Worm (Caenorhabditis elegans): ENCODE data around the gene C48D1.5.

C48D1.5 gene

ce11 chrIV:13247780-13248179 is 26.0 kb downstream of the C48D1.5 start:
- TF ChIP-seq F13C5.2 (tag; optimal IDR thresholded peaks at IDR 0.05) (no peak), sea-1 (GFP tag; conservative IDR thresholded peaks at IDR 0.05) (no peak), scrt-1 (GFP tag; IDR thresholded peaks at IDR 0.05) (no peak), ama-1 (optimal IDR thresholded peaks at IDR 0.05) (no peak), flt-1 (GFP tag; IDR thresholded peaks at IDR 0.05) (no peak), hmbx-1 (tag; optimal IDR thresholded peaks at IDR 0.05) (no peak), tbx-37 (GFP tag; conservative IDR thresholded peaks at IDR 0.05) (no peak), hmg-4 (GFP tag; optimal IDR thresholded peaks at IDR 0.05) (no peak), ets-7 (tag; optimal IDR thresholded peaks at IDR 0.05) (no peak), pes-1 (GFP tag; IDR thresholded peaks at IDR 0.05) (no peak), tra-4 (tag; optimal IDR thresholded peaks at IDR 0.05) (no peak), ceh-36 (tag; optimal IDR thresholded peaks at IDR 0.05) (no peak), B0310.2 (tag; optimal IDR thresholded peaks at IDR 0.05) (no peak), aly-1 (tag; optimal IDR thresholded peaks at IDR 0.05) (no peak), tbx-11 (GFP tag; IDR thresholded peaks at IDR 0.05) (no peak), ceh-13 (GFP tag; optimal IDR thresholded peaks at IDR 0.05) (no peak), hnd-1 (tag; optimal IDR thresholded peaks at IDR 0.05) (no peak)

ce11 chrIV:13250243-13250642 is 28.5 kb downstream of the C48D1.5 start:
- TF ChIP-seq ceh-13 (GFP tag; optimal IDR thresholded peaks at IDR 0.05) = no peak
- no peak for TF ChIP-seq ama-1 (optimal IDR thresholded peaks at IDR 0.05)
- TF ChIP-seq tra-4 (tag; optimal IDR thresholded peaks at IDR 0.05) = no peak
- no peak for TF ChIP-seq ceh-36 (tag; optimal IDR thresholded peaks at IDR 0.05)
- no peak for TF ChIP-seq ets-7 (tag; optimal IDR thresholded peaks at IDR 0.05)
- no peak for TF ChIP-seq hmg-4 (GFP tag; optimal IDR thresholded peaks at IDR 0.05)
- TF ChIP-seq pes-1 (GFP tag; IDR thresholded peaks at IDR 0.05) = no peak
- no peak for TF ChIP-seq scrt-1 (GFP tag; IDR thresholded peaks at IDR 0.05)
- no peak for TF ChIP-seq F13C5.2 (tag; optimal IDR thresholded peaks at IDR 0.05)
- no peak for TF ChIP-seq aly-1 (tag; optimal IDR thresholded peaks at IDR 0.05)

ce11 chrIV:13252211-13252610 is 30.5 kb downstream of the C48D1.5 start, which contains the start of gene ttr-51:
ttr-51 (minus strand) TSS chrIV:13252311.
- no peak for TF ChIP-seq ceh-13 (GFP tag; optimal IDR thresholded peaks at IDR 0.05)
- TF ChIP-seq hmg-4 (GFP tag; optimal IDR thresholded peaks at IDR 0.05) = no peak
- no peak for TF ChIP-seq scrt-1 (GFP tag; IDR thresholded peaks at IDR 0.05)
- no peak for TF ChIP-seq F13C5.2 (tag; optimal IDR thresholded peaks at IDR 0.05)
- TF ChIP-seq ceh-36 (tag; optimal IDR thresholded peaks at IDR 0.05) = no peak
- TF ChIP-seq aly-1 (tag; optimal IDR thresholded peaks at IDR 0.05) = no peak
- no peak for TF ChIP-seq ama-1 (optimal IDR thresholded peaks at IDR 0.05)
- TF ChIP-seq hnd-1 (tag; optimal IDR thresholded peaks at IDR 0.05) = no peak
- no peak for TF ChIP-seq B0310.2 (tag; optimal IDR thresholded peaks at IDR 0.05)

- TF ChIP-seq tbx-11 (GFP tag; IDR thresholded peaks at IDR 0.05) (no peak), tra-4 (tag; optimal IDR thresholded peaks at IDR 0.05) (no peak), ceh-36 (tag; optimal IDR thresholded peaks at IDR 0.05) (no peak), ama-1 (optimal IDR thresholded peaks at IDR 0.05) (no peak), tbx-37 (GFP tag; conservative IDR thresholded peaks at IDR 0.05) (no peak), pes-1 (GFP tag; IDR thresholded peaks at IDR 0.05) (no peak), B0310.2 (tag; optimal IDR thresholded peaks at IDR 0.05) (no peak), hmg-4 (GFP tag; optimal IDR thresholded peaks at IDR 0.05) (no peak)
Observed at ce11 chrIV:13253841-13254240, 32.1 kb downstream of the C48D1.5 start, which contains the start of gene ttr-45. ttr-45 (plus strand) TSS chrIV:13254225.

ce11 chrIV:13255886-13256285 is 34.1 kb downstream of the C48D1.5 start, which contains the start of gene bus-12:
bus-12 (plus strand) TSS chrIV:13256186.
- TF ChIP-seq F13C5.2 (tag; optimal IDR thresholded peaks at IDR 0.05) (no peak), hnd-1 (tag; optimal IDR thresholded peaks at IDR 0.05) (no peak), pes-1 (GFP tag; IDR thresholded peaks at IDR 0.05) (no peak), tra-4 (tag; optimal IDR thresholded peaks at IDR 0.05) (no peak), ets-7 (tag; optimal IDR thresholded peaks at IDR 0.05) (no peak), ceh-13 (GFP tag; optimal IDR thresholded peaks at IDR 0.05) (no peak), hmbx-1 (tag; optimal IDR thresholded peaks at IDR 0.05) (no peak), flt-1 (GFP tag; IDR thresholded peaks at IDR 0.05) (no peak), aly-1 (tag; optimal IDR thresholded peaks at IDR 0.05) (no peak), ceh-36 (tag; optimal IDR thresholded peaks at IDR 0.05) (no peak), tbx-11 (GFP tag; IDR thresholded peaks at IDR 0.05) (no peak), scrt-1 (GFP tag; IDR thresholded peaks at IDR 0.05) (no peak)

ce11 chrIV:13258872-13259271 is 37.1 kb downstream of the C48D1.5 start, which contains the start of gene JC8.16:
JC8.16 (plus strand) TSS chrIV:13259172.
- TF ChIP-seq hmbx-1 (tag; optimal IDR thresholded peaks at IDR 0.05) (no peak), flt-1 (GFP tag; IDR thresholded peaks at IDR 0.05) (no peak), F13C5.2 (tag; optimal IDR thresholded peaks at IDR 0.05) (no peak), tbx-11 (GFP tag; IDR thresholded peaks at IDR 0.05) (no peak), ceh-13 (GFP tag; optimal IDR thresholded peaks at IDR 0.05) (no peak), ets-7 (tag; optimal IDR thresholded peaks at IDR 0.05) (no peak), ceh-36 (tag; optimal IDR thresholded peaks at IDR 0.05) (no peak), B0310.2 (tag; optimal IDR thresholded peaks at IDR 0.05) (no peak), hnd-1 (tag; optimal IDR thresholded peaks at IDR 0.05) (no peak), tra-4 (tag; optimal IDR thresholded peaks at IDR 0.05) (no peak), aly-1 (tag; optimal IDR thresholded peaks at IDR 0.05) (no peak), tbx-37 (GFP tag; conservative IDR thresholded peaks at IDR 0.05) (no peak), ama-1 (optimal IDR thresholded peaks at IDR 0.05) (no peak), hmg-4 (GFP tag; optimal IDR thresholded peaks at IDR 0.05) (no peak), scrt-1 (GFP tag; IDR thresholded peaks at IDR 0.05) (no peak), pes-1 (GFP tag; IDR thresholded peaks at IDR 0.05) (no peak), sea-1 (GFP tag; conservative IDR thresholded peaks at IDR 0.05) (no peak)

- TF ChIP-seq pes-1 (GFP tag; IDR thresholded peaks at IDR 0.05) (no peak), hnd-1 (tag; optimal IDR thresholded peaks at IDR 0.05) (no peak), aly-1 (tag; optimal IDR thresholded peaks at IDR 0.05) (no peak), tbx-37 (GFP tag; conservative IDR thresholded peaks at IDR 0.05) (no peak), hmbx-1 (tag; optimal IDR thresholded peaks at IDR 0.05) (no peak), B0310.2 (tag; optimal IDR thresholded peaks at IDR 0.05) (no peak), tbx-11 (GFP tag; IDR thresholded peaks at IDR 0.05) (no peak), ets-7 (tag; optimal IDR thresholded peaks at IDR 0.05) (no peak)
Observed at ce11 chrIV:13261778-13262177, 40.0 kb downstream of the C48D1.5 start.

Data from whole organism, early embryonic.